Worm (Caenorhabditis elegans) whole organism, L3 larva: ENCODE results near the gene K05F6.8.

ENCODE experiments used
- R02D3.7 ChIP-seq: fragments of 150-350 bp; optimal IDR thresholded peaks from 2 replicates; lab custom pipeline; 2014; ENCODE audit warnings: missing biosample characterization, missing genetic modification characterization
- ama-1 ChIP-seq: fragments of 150-350 bp; optimal IDR thresholded peaks from 2 replicates; lab custom pipeline; 2018
- ceh-82 ChIP-seq: fragments of 150-350 bp; optimal IDR thresholded peaks from 2 replicates; lab custom pipeline; 2014; ENCODE audit warnings: missing biosample characterization, missing genetic modification characterization
- lin-15B ChIP-seq: fragments of 150-350 bp; optimal IDR thresholded peaks from 2 replicates; lab custom pipeline; 2014; ENCODE audit warnings: missing biosample characterization, missing genetic modification characterization
- lin-39 ChIP-seq: fragments of 150-350 bp; optimal IDR thresholded peaks from 2 replicates; lab custom pipeline; 2018; ENCODE audit warnings: missing biosample characterization, missing genetic modification reagents, missing genetic modification characterization
- mdl-1 ChIP-seq: fragments of 150-350 bp; optimal IDR thresholded peaks from 2 replicates; lab custom pipeline; 2014; ENCODE audit warnings: missing biosample characterization, missing genetic modification characterization
- mml-1 ChIP-seq: fragments of 150-350 bp; sonication (generic microtip); optimal IDR thresholded peaks from 3 replicates; lab custom pipeline; 2014; ENCODE audit warnings: missing biosample characterization, missing genetic modification characterization
- nhr-237 ChIP-seq: fragments of 150-350 bp; optimal IDR thresholded peaks from 2 replicates; lab custom pipeline; 2014; ENCODE audit warnings: missing biosample characterization, missing genetic modification characterization
- nhr-28 ChIP-seq: fragments of 150-350 bp; optimal IDR thresholded peaks from 2 replicates; lab custom pipeline; 2014; ENCODE audit warnings: missing biosample characterization, missing genetic modification characterization
- skn-1 ChIP-seq: fragments of 150-350 bp; optimal IDR thresholded peaks from 2 replicates; lab custom pipeline; 2014; ENCODE audit warnings: missing biosample characterization, missing genetic modification characterization
- snpc-4 ChIP-seq: fragments of 150-350 bp; optimal IDR thresholded peaks from 2 replicates; lab custom pipeline; 2014; ENCODE audit warnings: missing biosample characterization, missing genetic modification characterization
- zag-1 ChIP-seq: fragments of 150-350 bp; optimal IDR thresholded peaks from 2 replicates; lab custom pipeline; 2014; ENCODE audit warnings: missing biosample characterization, missing genetic modification characterization

DNA sequence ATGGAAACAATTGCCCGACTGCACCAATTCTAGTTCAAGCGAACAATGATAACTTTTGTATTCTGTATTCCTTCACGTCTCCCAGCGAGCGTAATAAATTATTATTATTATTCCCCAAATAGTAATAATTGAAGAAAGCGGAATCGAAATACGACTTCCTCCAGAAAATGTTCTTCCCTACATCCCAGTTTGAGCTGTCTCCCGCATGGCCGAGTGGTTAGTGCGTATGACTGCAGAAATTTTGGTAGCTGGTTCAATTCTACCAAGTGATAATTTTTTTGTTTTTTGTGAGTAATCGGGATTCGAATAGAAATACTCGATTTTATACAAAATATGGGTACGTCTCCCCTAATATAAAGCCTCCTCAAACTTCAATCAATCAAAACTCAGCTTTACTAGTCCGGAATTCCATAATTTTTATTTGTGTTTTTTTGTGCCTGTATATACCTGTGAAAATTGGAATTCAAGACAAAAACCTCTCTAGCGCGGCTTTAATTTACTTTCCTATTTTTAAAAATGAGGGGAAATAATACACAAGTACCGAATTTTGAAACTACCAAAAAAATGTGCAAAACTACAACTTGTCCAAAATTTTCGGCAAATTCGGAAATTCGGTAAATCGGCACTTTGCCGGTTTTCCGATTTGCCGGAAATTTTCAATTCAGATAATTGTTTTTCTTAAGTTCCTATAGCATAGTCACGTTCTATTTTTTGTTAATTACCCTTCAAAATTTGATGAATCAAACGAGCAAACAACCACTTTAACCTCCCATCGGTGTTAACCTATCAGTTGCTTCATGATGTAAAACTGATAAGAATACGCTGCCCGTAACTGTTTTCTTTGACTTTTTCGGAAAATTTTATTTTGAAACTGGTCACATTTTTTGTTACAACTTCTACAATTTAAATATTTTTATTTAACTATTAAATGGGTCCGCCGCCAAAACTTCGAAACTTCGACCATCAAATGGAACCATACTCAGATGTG is 29.8 kb upstream of the K05F6.8 start, which contains the start of gene bath-46:
- TF ChIP-seq skn-1 (tag; lab: Kevin White, UChicago) (no peak), ceh-82 (tag; lab: Kevin White, UChicago) (no peak), nhr-237 (tag; lab: Kevin White, UChicago) (no peak), snpc-4 (tag; lab: Kevin White, UChicago) (no peak), zag-1 (tag; lab: Kevin White, UChicago) (no peak), lin-39 (tag; lab: Kevin White, UChicago) (no peak), lin-15B (tag; lab: Kevin White, UChicago) (no peak), mml-1 (tag; lab: Kevin White, UChicago) (no peak), ama-1 (lab: Kevin White, UChicago) (no peak), R02D3.7 (tag; lab: Kevin White, UChicago) (no peak), mdl-1 (no peak), nhr-28 (tag; lab: Kevin White, UChicago) (no peak)
